Worm (Caenorhabditis elegans) whole organism, mixed stage, embryonic: Measurements from ENCODE around the gene T10B10.4.

Experiments
- bed-3 ChIP-seq: fragments of 200-800 bp; sonication (Bioruptor generic); optimal IDR thresholded peaks from 3 replicates; lab custom pipeline; 2018; ENCODE audit warnings: mild to moderate bottlenecking, missing genetic modification characterization, moderate library complexity, missing compliant biosample characterization
- ceh-83 ChIP-seq: fragments of 200-800 bp; sonication (Bioruptor generic); optimal IDR thresholded peaks from 2 replicates; lab custom pipeline; 2018; ENCODE audit warnings: mild to moderate bottlenecking, missing genetic modification characterization, missing compliant biosample characterization
- ces-1 ChIP-seq: fragments of 150-350 bp; optimal IDR thresholded peaks from 2 replicates; lab custom pipeline; 2014; ENCODE audit warnings: missing biosample characterization, missing genetic modification reagents, missing genetic modification characterization
- drap-1 ChIP-seq: fragments of 200-800 bp; sonication (Bioruptor generic); optimal IDR thresholded peaks from 3 replicates; lab custom pipeline; 2018; ENCODE audit warnings: mild to moderate bottlenecking, missing genetic modification characterization, missing compliant biosample characterization
- flh-1 ChIP-seq: fragments of 200-800 bp; sonication (Bioruptor generic); optimal IDR thresholded peaks from 2 replicates; lab custom pipeline; 2018; ENCODE audit warnings: mild to moderate bottlenecking, missing genetic modification characterization, moderate library complexity, missing compliant biosample characterization
- hlh-1 ChIP-seq: fragments of 150-350 bp; optimal IDR thresholded peaks from 2 replicates; lab custom pipeline; 2014; ENCODE audit warnings: missing biosample characterization, missing genetic modification reagents, missing genetic modification characterization
- lin-13 ChIP-seq: fragments of 150-350 bp; optimal IDR thresholded peaks from 2 replicates; lab custom pipeline; 2014; ENCODE audit warnings: missing biosample characterization, missing genetic modification characterization
- lin-32 ChIP-seq: fragments of 200-800 bp; sonication (Bioruptor generic); optimal IDR thresholded peaks from 2 replicates; lab custom pipeline; 2018; ENCODE audit warnings: mild to moderate bottlenecking, missing genetic modification characterization, missing compliant biosample characterization
- mep-1 ChIP-seq: fragments of 150-350 bp; optimal IDR thresholded peaks from 2 replicates; lab custom pipeline; 2017; ENCODE audit warnings: missing biosample characterization, missing genetic modification reagents, missing genetic modification characterization, inconsistent platforms
- mls-2 ChIP-seq: sonication (generic microtip); optimal IDR thresholded peaks from 2 replicates; lab custom pipeline; 2016; ENCODE audit warnings: mild to moderate bottlenecking, missing genetic modification characterization, moderate library complexity, missing compliant biosample characterization
- snpc-4 ChIP-seq: fragments of 150-350 bp; optimal IDR thresholded peaks from 2 replicates; lab custom pipeline; 2014; ENCODE audit warnings: missing biosample characterization, missing genetic modification characterization
- unc-120 ChIP-seq: sonication (generic microtip); optimal IDR thresholded peaks from 2 replicates; lab custom pipeline; 2017; ENCODE audit warnings: missing genetic modification characterization, missing compliant biosample characterization; ENCODE audit not compliant: poor library complexity, severe bottlenecking
- ztf-11 ChIP-seq: fragments of 150-350 bp; optimal IDR thresholded peaks from 2 replicates; lab custom pipeline; 2014; ENCODE audit warnings: missing biosample characterization, missing genetic modification characterization

The T10B10.4 gene

ce11 chrX:15236036-15236435, 46.1 kb downstream of the T10B10.4 start:
- no peak for TF ChIP-seq lin-13 (tag; lab: Kevin White, UChicago)
- TF ChIP-seq mls-2: no peak
- TF ChIP-seq drap-1 (GFP tag; lab: Kevin White, UChicago): peak; percentile 21
- TF ChIP-seq unc-120: peak; percentile 26
- peak; percentile 30 for TF ChIP-seq ceh-83 (GFP tag; lab: Kevin White, UChicago)

ce11 chrX:15241169-15241568, 51.2 kb downstream of the T10B10.4 start:
- TF ChIP-seq hlh-1 (tag; lab: Kevin White, UChicago): no peak
- TF ChIP-seq ces-1 (GFP tag; lab: Kevin White, UChicago): no peak
- TF ChIP-seq lin-32: no peak
- TF ChIP-seq flh-1 (GFP tag; lab: Kevin White, UChicago): no peak
- TF ChIP-seq bed-3 (GFP tag; lab: Kevin White, UChicago): no peak
- no peak for TF ChIP-seq mep-1 (tag; lab: Kevin White, UChicago)
- TF ChIP-seq ztf-11 (tag; lab: Kevin White, UChicago): no peak
- no peak for TF ChIP-seq lin-13 (tag; lab: Kevin White, UChicago)
- TF ChIP-seq snpc-4 (tag; lab: Kevin White, UChicago): no peak
